Worm (Caenorhabditis elegans): ENCODE results near the gene B0554.4.

Gene B0554.4

DNA sequence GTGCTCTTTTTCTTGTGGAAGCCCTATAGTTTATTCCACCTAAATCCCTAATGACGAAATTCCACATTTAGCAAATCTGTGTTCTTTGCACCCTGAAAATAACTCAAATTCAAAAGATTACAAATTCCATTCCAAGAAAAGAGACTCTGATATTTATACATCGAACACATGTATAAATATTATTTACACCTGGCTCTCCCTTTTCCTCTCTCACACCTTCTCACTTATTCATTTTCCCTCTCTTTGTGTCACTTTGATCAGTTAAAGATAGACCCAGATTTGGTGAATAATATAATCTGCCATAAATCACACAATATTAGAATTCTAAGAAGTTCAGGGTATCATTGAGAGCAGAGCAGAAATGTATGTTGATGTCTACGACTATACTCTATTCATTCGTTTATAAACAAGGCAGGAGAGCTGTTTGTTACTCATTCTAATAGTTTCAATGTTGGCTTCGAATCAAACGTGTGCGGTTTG is 36.7 kb upstream of the B0554.4 start, which contains the start of gene nhr-254:
TSS of gene nhr-254 (plus strand) at position 430 of the 480 bp plus-strand sequence.
- no peak for TF ChIP-seq pha-2 (tag; optimal IDR thresholded peaks at IDR 0.05)
- TF ChIP-seq lim-6 (tag; optimal IDR thresholded peaks at IDR 0.05) = no peak
- no peak for TF ChIP-seq tbx-2 (tag; optimal IDR thresholded peaks at IDR 0.05)
- no peak for TF ChIP-seq unc-42 (tag; optimal IDR thresholded peaks at IDR 0.05)

DNA sequence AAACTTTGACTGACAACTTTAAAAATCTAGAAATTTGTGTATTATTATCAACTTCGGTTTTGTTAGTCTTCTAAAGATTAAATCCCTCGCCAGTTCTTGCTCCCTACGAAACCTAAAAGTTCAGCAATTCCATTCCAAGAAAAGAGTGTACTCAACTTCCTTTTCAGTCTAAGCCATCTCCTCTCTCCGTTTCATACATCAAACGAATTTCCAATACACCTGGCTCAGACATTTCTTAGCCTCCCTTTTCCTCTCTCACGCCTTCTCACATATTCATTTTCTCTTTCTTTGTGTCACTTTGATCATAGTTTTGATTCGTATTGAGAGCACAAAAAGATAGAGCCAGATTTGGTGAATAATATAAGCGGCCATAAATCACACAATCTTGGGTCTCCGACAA is 32.6 kb upstream of the B0554.4 start, which contains the start of gene nhr-253:
TSS of gene nhr-253 (plus strand) at position 285 of the 400 bp plus-strand sequence.
- TF ChIP-seq hlh-15 (tag; optimal IDR thresholded peaks at IDR 0.05) = no peak
- TF ChIP-seq dmd-4 (tag; optimal IDR thresholded peaks at IDR 0.05; ENCODE audit: borderline replicate concordance) = no peak
- TF ChIP-seq ahr-1 (tag; optimal IDR thresholded peaks at IDR 0.05) = no peak
- TF ChIP-seq pros-1 (tag; optimal IDR thresholded peaks at IDR 0.05) = no peak
- TF ChIP-seq lim-6 (tag; optimal IDR thresholded peaks at IDR 0.05) = no peak
- no peak for TF ChIP-seq sox-4 (tag; optimal IDR thresholded peaks at IDR 0.05)
- no peak for TF ChIP-seq ceh-34 (tag; optimal IDR thresholded peaks at IDR 0.05)
- TF ChIP-seq fkh-6 (tag; optimal IDR thresholded peaks at IDR 0.05) = no peak
- TF ChIP-seq ref-2 (tag; optimal IDR thresholded peaks at IDR 0.05) = no peak
- no peak for TF ChIP-seq fkh-10 (GFP tag; optimal IDR thresholded peaks at IDR 0.05)
- TF ChIP-seq K09A11.1 (tag; optimal IDR thresholded peaks at IDR 0.05; ENCODE audit: insufficient read depth) = no peak
- no peak for TF ChIP-seq ceh-31 (tag; optimal IDR thresholded peaks at IDR 0.05)
- no peak for TF ChIP-seq ceh-14 (tag; optimal IDR thresholded peaks at IDR 0.05)
- TF ChIP-seq npax-4 (tag; optimal IDR thresholded peaks at IDR 0.05) = no peak
- no peak for TF ChIP-seq Y22D7AL.16 (tag; optimal IDR thresholded peaks at IDR 0.05)
- TF ChIP-seq madf-2 (tag; optimal IDR thresholded peaks at IDR 0.05) = no peak
- TF ChIP-seq pax-1 (tag; optimal IDR thresholded peaks at IDR 0.05) = no peak
- TF ChIP-seq nhr-232 (tag; optimal IDR thresholded peaks at IDR 0.05) = no peak
- no peak for TF ChIP-seq ztf-16 (tag; optimal IDR thresholded peaks at IDR 0.05)

DNA sequence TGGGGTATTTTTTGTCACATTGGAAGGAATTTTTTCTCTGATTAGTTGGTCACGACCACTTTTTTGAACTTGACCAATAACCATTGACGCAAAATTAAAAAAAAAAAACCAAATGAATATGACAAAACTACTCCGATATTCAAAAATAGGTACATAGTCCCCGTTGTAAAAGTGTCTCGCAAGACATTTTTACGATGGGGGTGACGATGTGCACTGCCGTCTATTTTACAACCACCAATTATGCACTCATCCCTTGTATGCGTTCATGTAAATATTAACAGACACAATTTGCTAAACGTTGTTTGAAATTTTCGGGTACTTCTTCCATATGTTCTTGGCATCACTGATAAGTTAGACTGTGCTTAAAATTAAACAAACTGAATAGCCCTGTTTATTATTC is 29.2 kb upstream of the B0554.4 start, which contains the start of gene scl-27:
TSS of gene scl-27 (plus strand) at position 301 of the 400 bp plus-strand sequence.
- TF ChIP-seq tbx-2 (tag; optimal IDR thresholded peaks at IDR 0.05) = no peak

DNA sequence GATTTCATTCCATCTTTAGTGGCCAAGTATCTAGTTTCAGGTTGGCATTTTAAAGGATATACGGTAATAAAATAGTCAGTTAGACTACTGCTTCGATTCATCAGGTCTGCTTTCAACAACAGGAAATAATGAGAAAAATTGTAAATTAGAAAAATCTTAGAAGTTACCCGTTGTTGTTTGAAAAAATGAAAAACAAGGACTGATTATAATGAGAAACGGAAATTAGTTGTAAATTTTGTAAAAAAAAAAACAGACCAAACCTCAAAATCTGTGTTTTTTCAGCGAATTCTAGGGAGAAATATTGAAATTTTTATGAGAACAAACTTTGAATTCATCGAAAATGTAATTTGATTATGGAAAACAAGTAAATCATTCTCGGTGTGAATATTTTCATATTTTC is 25.9 kb upstream of the B0554.4 start, which contains the start of gene srh-62:
TSS of gene srh-62 (minus strand) at position 101 of the 400 bp plus-strand sequence.
- no peak for TF ChIP-seq ahr-1 (tag; optimal IDR thresholded peaks at IDR 0.05)
- TF ChIP-seq tbx-7 (tag; optimal IDR thresholded peaks at IDR 0.05) = no peak
- TF ChIP-seq ama-1 (optimal IDR thresholded peaks at IDR 0.05) = no peak
- no peak for TF ChIP-seq C38D4.7 (GFP tag; optimal IDR thresholded peaks at IDR 0.05)
- TF ChIP-seq unc-3 (GFP tag; conservative IDR thresholded peaks at IDR 0.05) = no peak
- TF ChIP-seq unc-3 (tag; optimal IDR thresholded peaks at IDR 0.05) = no peak
- no peak for TF ChIP-seq npax-4 (tag; optimal IDR thresholded peaks at IDR 0.05)
- TF ChIP-seq fkh-6 (tag; optimal IDR thresholded peaks at IDR 0.05) = no peak
- no peak for TF ChIP-seq ceh-24 (tag; optimal IDR thresholded peaks at IDR 0.05)
- no peak for TF ChIP-seq elt-2 (tag; optimal IDR thresholded peaks at IDR 0.05)
- no peak for TF ChIP-seq syd-9 (tag; optimal IDR thresholded peaks at IDR 0.05)
- TF ChIP-seq eyg-1 (tag; optimal IDR thresholded peaks at IDR 0.05) = no peak
- TF ChIP-seq hlh-8 (tag; optimal IDR thresholded peaks at IDR 0.05) = no peak
- TF ChIP-seq unc-86 (tag; optimal IDR thresholded peaks at IDR 0.05) = no peak
- no peak for TF ChIP-seq C08G9.2 (tag; optimal IDR thresholded peaks at IDR 0.05)
- no peak for TF ChIP-seq K09A11.1 (tag; optimal IDR thresholded peaks at IDR 0.05; ENCODE audit: insufficient read depth)

DNA sequence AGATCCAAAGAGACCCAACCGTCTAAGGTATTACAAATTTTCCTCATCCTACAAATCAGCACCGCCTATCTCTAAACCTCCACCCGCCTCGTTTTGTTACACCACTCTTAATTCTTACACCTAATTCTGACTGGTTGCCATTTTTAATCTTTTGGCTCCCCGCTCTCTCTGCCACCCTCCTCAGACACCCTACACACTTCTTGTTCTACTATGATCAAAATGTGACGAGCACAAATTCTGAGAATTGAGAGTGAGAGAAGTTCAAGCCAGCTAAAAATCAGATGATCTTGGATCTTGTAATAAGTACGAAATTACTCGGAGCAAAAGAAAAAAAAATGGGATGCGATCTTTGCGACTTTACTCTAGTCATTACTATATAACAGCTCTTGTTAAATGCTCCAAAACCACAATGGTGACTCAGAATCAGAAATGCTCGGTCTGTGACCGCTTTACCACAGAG is 24.7 kb upstream of the B0554.4 start, which contains the start of gene nhr-252:
TSS of gene nhr-252 (plus strand) at position 410 of the 460 bp plus-strand sequence.
- TF ChIP-seq F13H6.1 (tag; optimal IDR thresholded peaks at IDR 0.05) (no peak), hlh-6 (tag; optimal IDR thresholded peaks at IDR 0.05) (no peak), lim-6 (tag; optimal IDR thresholded peaks at IDR 0.05) (no peak), fkh-6 (tag; optimal IDR thresholded peaks at IDR 0.05) (no peak), C08G9.2 (tag; optimal IDR thresholded peaks at IDR 0.05) (no peak), lin-11 (tag; optimal IDR thresholded peaks at IDR 0.05) (no peak), ztf-16 (tag; optimal IDR thresholded peaks at IDR 0.05) (no peak)
